Worm (Caenorhabditis elegans): Measurements from ENCODE around the gene dex-1.

ce11 chrIII:5501358-5502287, 24.3 kb upstream of the dex-1 start, which contains the start of gene R02F2.1:
- no peak for TF ChIP-seq F55B11.4 (tag; optimal IDR thresholded peaks at IDR 0.05; ENCODE audit: borderline replicate concordance, insufficient read depth)
- TF ChIP-seq sea-2 (GFP tag; IDR thresholded peaks at IDR 0.05), result no peak
- no peak for TF ChIP-seq snpc-4 (GFP tag; optimal IDR thresholded peaks at IDR 0.05)
- TF ChIP-seq snpc-4 (tag; optimal IDR thresholded peaks at IDR 0.05), result no peak
- TF ChIP-seq dpl-1 (GFP tag; optimal IDR thresholded peaks at IDR 0.05), result no peak
- no peak for TF ChIP-seq Y53G8AR.9 (GFP tag; conservative IDR thresholded peaks at IDR 0.05)
- no peak for TF ChIP-seq lin-40 (tag; optimal IDR thresholded peaks at IDR 0.05)
- no peak for TF ChIP-seq hsf-1 (GFP tag; IDR thresholded peaks at IDR 0.05)
- no peak for TF ChIP-seq nhr-90 (tag; optimal IDR thresholded peaks at IDR 0.05)
- TF ChIP-seq nhr-120 (GFP tag; IDR thresholded peaks at IDR 0.05), result no peak
- TF ChIP-seq Y53F4B.3 (GFP tag; IDR thresholded peaks at IDR 0.05), result no peak

All from whole organism, young adult.